Fruit fly (Drosophila melanogaster) whole organism, adult: ENCODE data around the gene Cht7.

ENCODE experiments used
- CG11617 ChIP-seq: fragments of 200-800 bp; sonication (Bioruptor generic); optimal IDR thresholded peaks from 2 replicates; lab custom pipeline; 2017; ENCODE audit warnings: mild to moderate bottlenecking, missing biosample characterization, missing genetic modification reagents, missing genetic modification characterization
- CG12768 ChIP-seq: fragments of 200-800 bp; sonication (Bioruptor generic); optimal IDR thresholded peaks from 2 replicates; lab custom pipeline; 2017; ENCODE audit warnings: missing biosample characterization, missing genetic modification characterization, mild to moderate bottlenecking, moderate library complexity, missing genetic modification reagents
- CG14711 ChIP-seq: fragments of 200-800 bp; sonication (Bioruptor generic); optimal IDR thresholded peaks from 2 replicates; lab custom pipeline; 2018; ENCODE audit warnings: missing biosample characterization, mild to moderate bottlenecking, missing genetic modification characterization, moderate library complexity
- CG1620 ChIP-seq: fragments of 200-800 bp; sonication (Bioruptor generic); optimal IDR thresholded peaks from 2 replicates; lab custom pipeline; 2016; ENCODE audit warnings: missing biosample characterization, missing genetic modification characterization
- CG33017 ChIP-seq: fragments of 200-800 bp; sonication (Bioruptor generic); optimal IDR thresholded peaks from 2 replicates; lab custom pipeline; 2018; ENCODE audit warnings: missing biosample characterization, mild to moderate bottlenecking, missing genetic modification characterization, moderate library complexity
- CG5204 ChIP-seq: fragments of 200-800 bp; sonication (Bioruptor generic); optimal IDR thresholded peaks from 2 replicates; lab custom pipeline; 2016; ENCODE audit warnings: missing biosample characterization, missing genetic modification characterization
- CG7045 ChIP-seq: fragments of 200-800 bp; sonication (Bioruptor generic); optimal IDR thresholded peaks from 2 replicates; lab custom pipeline; 2017; ENCODE audit warnings: missing biosample characterization, mild to moderate bottlenecking, missing genetic modification characterization
- CG7101 ChIP-seq: fragments of 200-800 bp; sonication (Bioruptor generic); optimal IDR thresholded peaks from 2 replicates; lab custom pipeline; 2018; ENCODE audit warnings: missing biosample characterization, mild to moderate bottlenecking, missing genetic modification characterization, moderate library complexity
- Clk ChIP-seq: fragments of 200-800 bp; sonication (Bioruptor generic); optimal IDR thresholded peaks from 2 replicates; lab custom pipeline; 2017; ENCODE audit warnings: missing biosample characterization, missing genetic modification characterization
- Crg-1 ChIP-seq: fragments of 200-800 bp; sonication (Bioruptor generic); optimal IDR thresholded peaks from 2 replicates; lab custom pipeline; 2016; ENCODE audit warnings: missing biosample characterization, missing genetic modification characterization
- Hr96 ChIP-seq: fragments of 200-800 bp; sonication (Bioruptor generic); optimal IDR thresholded peaks from 2 replicates; lab custom pipeline; 2016; ENCODE audit warnings: missing biosample characterization, missing genetic modification characterization
- Mnt ChIP-seq: fragments of 200-800 bp; sonication (Bioruptor generic); optimal IDR thresholded peaks from 2 replicates; lab custom pipeline; 2016; ENCODE audit warnings: missing biosample characterization, mild to moderate bottlenecking, missing genetic modification characterization
- bab1 ChIP-seq: fragments of 200-800 bp; sonication (Bioruptor generic); optimal IDR thresholded peaks from 3 replicates; lab custom pipeline; 2019; ENCODE audit warnings: missing biosample characterization, mild to moderate bottlenecking, missing genetic modification characterization, moderate library complexity
- cic ChIP-seq: fragments of 200-800 bp; sonication (Bioruptor generic); optimal IDR thresholded peaks from 2 replicates; lab custom pipeline; 2017; ENCODE audit warnings: missing biosample characterization, mild to moderate bottlenecking, missing genetic modification characterization, moderate library complexity
- cnc ChIP-seq, 2 experiments: fragments of >200 bp; optimal IDR thresholded peaks; 2 replicates each; lab custom pipeline; 2017
- kay ChIP-seq: fragments of 200-800 bp; sonication (Bioruptor generic); peaks from one replicate; lab custom pipeline; 2016; ENCODE audit warnings: missing biosample characterization, missing genetic modification characterization, borderline replicate concordance
- ovo ChIP-seq: fragments of 200-800 bp; sonication (Bioruptor generic); optimal IDR thresholded peaks from 2 replicates; lab custom pipeline; 2016; ENCODE audit warnings: missing biosample characterization, missing genetic modification characterization
- pad ChIP-seq: fragments of 200-800 bp; sonication (Bioruptor generic); optimal IDR thresholded peaks from 3 replicates; lab custom pipeline; 2017; ENCODE audit warnings: missing biosample characterization, missing genetic modification characterization, mild to moderate bottlenecking, moderate library complexity, missing genetic modification reagents
- tj ChIP-seq: fragments of 200-800 bp; sonication (Bioruptor generic); optimal IDR thresholded peaks from 3 replicates; lab custom pipeline; 2017; ENCODE audit warnings: missing biosample characterization, mild to moderate bottlenecking, missing genetic modification characterization, moderate library complexity
- toe ChIP-seq: fragments of 200-800 bp; sonication (Bioruptor generic); optimal IDR thresholded peaks from 2 replicates; lab custom pipeline; 2016; ENCODE audit warnings: missing biosample characterization, missing genetic modification characterization

Gene Cht7

DNA sequence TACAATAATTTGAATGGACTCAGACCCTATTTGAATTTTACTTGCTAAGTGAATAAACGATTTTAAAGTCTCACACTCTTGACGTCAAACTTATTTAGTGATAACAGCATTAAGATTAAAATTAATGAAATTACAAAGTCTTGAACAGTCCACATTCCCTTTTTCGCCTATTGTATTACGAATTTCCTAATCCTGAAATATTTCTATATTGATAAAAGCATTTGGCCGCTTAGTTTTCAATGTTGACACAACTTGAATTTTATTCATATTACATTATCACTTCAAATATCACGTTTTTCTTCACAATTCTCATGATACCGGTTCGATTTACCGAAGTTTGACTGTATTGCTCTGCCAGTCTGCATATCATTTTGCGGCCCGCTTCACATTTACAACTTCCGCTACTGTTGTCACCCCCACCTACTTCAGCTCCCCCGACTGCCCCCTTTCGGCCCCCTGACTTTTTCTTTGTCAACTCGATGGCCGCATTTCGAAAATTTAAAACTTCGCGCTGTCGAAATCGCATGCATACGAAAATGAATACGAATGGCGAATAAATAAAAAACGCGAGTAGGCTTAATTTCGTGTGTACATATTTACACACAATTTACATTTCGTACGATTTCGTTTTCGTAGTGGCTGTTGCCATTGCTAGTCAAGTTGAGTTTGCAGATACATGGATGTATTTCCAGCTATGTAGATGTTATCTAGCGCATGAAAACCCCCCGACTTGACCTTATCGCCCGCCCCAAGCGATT is 28.2 kb downstream of the Cht7 start:
- TF ChIP-seq CG12768 (GFP tag; lab: Kevin White, UChicago) (no peak), CG7101 (peak; percentile 15), toe (GFP tag; lab: Kevin White, UChicago) (no peak), tj (GFP tag; lab: Kevin White, UChicago) (peak; percentile 71), kay (no peak), CG14711 (peak; percentile 54), cnc (optimal IDR thresholded peaks at IDR 0.05; lab: Kevin White, UChicago) (no peak)

dm6 chr3L:3077568-3078107 is 29.1 kb downstream of the Cht7 start:
- peak; percentile 76 for TF ChIP-seq kay
- peak; percentile 15 for TF ChIP-seq Hr96 (GFP tag; lab: Kevin White, UChicago)
- peak in 1 of 2 experiments; percentile 15 for TF ChIP-seq cnc (optimal IDR thresholded peaks at IDR 0.05; lab: Kevin White, UChicago)
- peak; percentile 41 for TF ChIP-seq CG33017 (tag; lab: Kevin White, UChicago)
- TF ChIP-seq CG5204: peak; percentile 18
- TF ChIP-seq CG12768 (GFP tag; lab: Kevin White, UChicago): peak; percentile 59
- TF ChIP-seq tj (GFP tag; lab: Kevin White, UChicago): peak; percentile 76
- peak; percentile 35 for TF ChIP-seq CG7101
- peak; percentile 62 for TF ChIP-seq bab1 (GFP tag; lab: Kevin White, UChicago)
- TF ChIP-seq CG14711: peak; percentile 33
- TF ChIP-seq CG1620: no peak
- TF ChIP-seq pad: peak; percentile 61
- peak; percentile 68 for TF ChIP-seq ovo (GFP tag; lab: Kevin White, UChicago)
- TF ChIP-seq CG11617 (GFP tag; lab: Kevin White, UChicago): peak; percentile 26
- TF ChIP-seq cic (GFP tag; lab: Kevin White, UChicago): peak; percentile 58
- TF ChIP-seq CG7045: no peak
- TF ChIP-seq Crg-1: no peak
- TF ChIP-seq Mnt (GFP tag; lab: Kevin White, UChicago): peak; percentile 72
- no peak for TF ChIP-seq Clk
- no peak for TF ChIP-seq toe (GFP tag; lab: Kevin White, UChicago)

- TF ChIP-seq CG11617 (GFP tag; lab: Kevin White, UChicago) (no peak), CG33017 (tag; lab: Kevin White, UChicago) (no peak), pad (no peak), CG7045 (no peak), CG12768 (GFP tag; lab: Kevin White, UChicago) (no peak), Crg-1 (no peak), toe (GFP tag; lab: Kevin White, UChicago) (no peak), Clk (no peak), cnc (optimal IDR thresholded peaks at IDR 0.05; lab: Kevin White, UChicago) (no peak), cic (GFP tag; lab: Kevin White, UChicago) (no peak), Hr96 (GFP tag; lab: Kevin White, UChicago) (no peak), CG7101 (no peak), CG14711 (no peak), ovo (GFP tag; lab: Kevin White, UChicago) (no peak), Mnt (GFP tag; lab: Kevin White, UChicago) (no peak)
Measured at dm6 chr3L:3076954-3077353, 29.8 kb downstream of the Cht7 start.

DNA sequence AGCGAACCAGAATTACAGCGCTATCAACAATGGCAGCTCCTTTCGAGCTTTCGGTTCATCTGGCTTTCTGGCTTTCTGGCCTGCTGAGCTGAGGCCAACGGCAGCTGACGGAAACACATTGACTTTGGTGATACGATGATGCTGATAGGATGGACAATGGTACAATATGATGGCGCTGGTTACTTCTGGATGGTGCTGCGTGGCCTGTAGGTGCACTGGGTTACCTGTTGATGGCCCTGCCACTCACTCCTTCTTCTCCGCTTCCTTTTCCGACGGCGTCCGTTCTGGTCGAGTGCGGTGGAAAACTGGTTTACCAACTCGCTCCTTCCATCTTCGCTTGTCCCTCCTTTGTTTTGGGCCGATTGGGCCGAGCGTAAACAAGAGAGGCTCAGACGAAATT is 32.0 kb downstream of the Cht7 start:
- TF ChIP-seq CG11617 (GFP tag; lab: Kevin White, UChicago) (no peak), Crg-1 (no peak), pad (no peak), cnc (optimal IDR thresholded peaks at IDR 0.05; lab: Kevin White, UChicago) (no peak), Mnt (GFP tag; lab: Kevin White, UChicago) (no peak), tj (GFP tag; lab: Kevin White, UChicago) (no peak), Hr96 (GFP tag; lab: Kevin White, UChicago) (no peak), CG1620 (no peak), kay (no peak), bab1 (GFP tag; lab: Kevin White, UChicago) (no peak), CG33017 (tag; lab: Kevin White, UChicago) (no peak), cic (GFP tag; lab: Kevin White, UChicago) (no peak), Clk (no peak), CG7045 (no peak), ovo (GFP tag; lab: Kevin White, UChicago) (no peak), CG12768 (GFP tag; lab: Kevin White, UChicago) (no peak)

dm6 chr3L:3074380-3074779 is 32.4 kb downstream of the Cht7 start:
- no peak for TF ChIP-seq CG14711

- TF ChIP-seq CG11617 (GFP tag; lab: Kevin White, UChicago) (no peak), CG7045 (no peak), cic (GFP tag; lab: Kevin White, UChicago) (no peak), toe (GFP tag; lab: Kevin White, UChicago) (no peak), CG1620 (no peak), CG33017 (tag; lab: Kevin White, UChicago) (no peak), CG5204 (no peak), Crg-1 (no peak), bab1 (GFP tag; lab: Kevin White, UChicago) (no peak), CG12768 (GFP tag; lab: Kevin White, UChicago) (no peak), pad (no peak), Mnt (GFP tag; lab: Kevin White, UChicago) (no peak), ovo (GFP tag; lab: Kevin White, UChicago) (no peak), Clk (no peak), Hr96 (GFP tag; lab: Kevin White, UChicago) (no peak), CG7101 (no peak), kay (no peak)
Measured at dm6 chr3L:3073460-3073859, 33.3 kb downstream of the Cht7 start.
